Fruit fly (Drosophila melanogaster): ENCODE results near the gene CG18558.

CG18558 gene

DNA sequence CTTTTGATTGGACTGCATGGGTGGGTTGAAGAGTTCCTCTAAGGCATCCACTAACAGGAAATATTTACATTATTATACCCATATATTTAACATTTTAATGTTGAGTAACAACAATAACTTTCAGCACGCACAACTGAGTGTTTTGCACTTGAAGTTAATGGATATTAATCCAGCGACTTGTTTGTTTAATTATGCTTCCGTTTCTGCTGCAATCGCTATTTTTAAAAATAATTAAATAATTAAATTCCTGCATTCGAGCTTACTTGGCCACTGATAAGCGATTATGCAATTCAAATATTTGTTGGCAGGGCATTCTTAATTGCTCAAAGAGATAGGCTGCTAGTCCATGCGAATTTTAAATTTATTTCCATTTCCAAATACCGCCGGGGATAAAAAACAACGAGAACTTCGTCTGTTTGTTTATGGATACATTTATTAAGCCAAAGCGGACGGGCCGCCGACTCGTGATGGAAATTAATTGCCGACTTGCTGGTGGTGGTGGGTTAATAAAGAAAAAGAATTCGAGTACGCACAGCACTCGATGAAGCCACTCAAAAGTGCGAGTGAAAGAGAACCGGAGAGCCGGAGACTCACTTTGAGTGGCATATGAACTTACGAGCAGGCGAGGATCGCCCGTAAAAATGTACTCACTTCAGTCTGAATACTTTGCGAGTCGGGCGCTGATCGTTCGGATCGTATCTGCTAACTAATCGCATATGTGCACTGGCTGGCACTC, 17.7 kb upstream of the CG18558 start (continued):
- peak; percentile 43; the same call in 1 of the 3 replicates for TF ChIP-seq CG16813 (GFP tag; IDR thresholded peaks at IDR 0.05; ENCODE audit: partially characterized antibody)
- TF ChIP-seq CG17568 (GFP tag; optimal IDR thresholded peaks at IDR 0.05) = peak; percentile 22
- no peak for TF ChIP-seq pb (GFP tag; optimal IDR thresholded peaks at IDR 0.05)
- TF ChIP-seq pho (GFP tag; optimal IDR thresholded peaks at IDR 0.05) = peak; percentile 10
- TF ChIP-seq CG43689 (GFP tag; IDR thresholded peaks at IDR 0.05) = no peak
- peak; percentile 5 for TF ChIP-seq CG12219 (GFP tag; optimal IDR thresholded peaks at IDR 0.05)
- TF ChIP-seq gro (GFP tag; optimal IDR thresholded peaks at IDR 0.05) = peak; percentile 17
- TF ChIP-seq CG17361 (GFP tag; IDR thresholded peaks at IDR 0.05) = 0 out of 3 replicates have a peak, but pooled peaks have one; percentile 28
- no peak for TF ChIP-seq prd (optimal IDR thresholded peaks at IDR 0.05)
- 0 out of 3 replicates have a peak, but pooled peaks have one; percentile 3 for TF ChIP-seq prd (GFP tag; IDR thresholded peaks at IDR 0.05)
- TF ChIP-seq CG2712 (tag; optimal IDR thresholded peaks at IDR 0.05) = peak; percentile 28
- peak; percentile 76 for TF ChIP-seq Deaf1 (tag; optimal IDR thresholded peaks at IDR 0.05)
- peak; percentile 22 for TF ChIP-seq Fer1 (GFP tag; optimal IDR thresholded peaks at IDR 0.05)
- peak; percentile 2 for TF ChIP-seq HmgD (GFP tag; optimal IDR thresholded peaks at IDR 0.05)
- TF ChIP-seq HLH3B (GFP tag; IDR thresholded peaks at IDR 0.05) = 0 out of 2 replicates have a peak, but pooled peaks have one; percentile 6

DNA sequence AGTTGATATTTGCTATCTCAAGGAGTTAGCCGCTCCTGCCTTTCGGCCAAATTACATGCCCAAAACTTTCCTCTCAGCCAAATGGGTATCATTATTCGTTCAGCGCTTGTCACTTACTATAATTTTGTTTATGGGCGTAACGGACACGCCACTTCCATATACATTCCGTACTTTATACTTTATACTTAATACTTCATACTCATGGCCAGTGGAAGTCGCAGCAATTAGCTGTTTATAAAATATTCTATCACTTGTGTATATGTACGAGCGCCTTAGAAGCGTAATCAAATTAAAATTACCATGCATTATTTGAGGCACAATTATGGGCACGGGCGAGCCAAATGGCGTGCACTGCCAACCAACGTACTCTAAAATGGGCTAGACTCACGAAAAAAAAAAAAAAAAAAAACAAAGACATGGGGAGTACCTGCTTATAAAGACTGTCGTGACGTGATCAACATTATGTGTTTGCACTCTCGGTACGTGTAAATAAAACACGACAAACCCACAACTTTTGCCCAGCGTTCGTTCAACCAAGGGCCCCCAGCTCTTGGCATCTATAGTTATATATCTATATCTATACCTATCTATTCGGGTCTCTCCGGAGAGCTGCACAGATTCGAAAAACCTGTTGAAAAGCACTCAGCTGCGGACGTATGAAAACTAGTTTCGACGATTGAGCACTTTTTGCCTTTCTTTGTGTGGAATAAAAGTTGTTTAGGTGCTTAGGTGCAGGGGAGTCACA, 17.0 kb upstream of the CG18558 start:
- peak; percentile 36; the same call in 1 of the 4 replicates for TF ChIP-seq Dll (GFP tag; IDR thresholded peaks at IDR 0.05; ENCODE audit: partially characterized antibody)
- no peak for TF ChIP-seq CG9932 (GFP tag; IDR thresholded peaks at IDR 0.05)
- no peak for TF ChIP-seq fd96Cb (tag; optimal IDR thresholded peaks at IDR 0.05)
- peak; percentile 64 for TF ChIP-seq lab (GFP tag; optimal IDR thresholded peaks at IDR 0.05)
- TF ChIP-seq CG12659 (GFP tag; optimal IDR thresholded peaks at IDR 0.05) = no peak
- peak; percentile 45 for TF ChIP-seq CG12769 (tag; optimal IDR thresholded peaks at IDR 0.05)
- no peak for TF ChIP-seq dmrt11E (tag; optimal IDR thresholded peaks at IDR 0.05)
- peak; percentile 30 for TF ChIP-seq CG31365 (tag; optimal IDR thresholded peaks at IDR 0.05)
- TF ChIP-seq sob (GFP tag; IDR thresholded peaks at IDR 0.05) = peak; percentile 57
- TF ChIP-seq dm (GFP tag; optimal IDR thresholded peaks at IDR 0.05) = no peak
- peak; percentile 2 for TF ChIP-seq scrt (GFP tag; optimal IDR thresholded peaks at IDR 0.05)
- no peak for TF ChIP-seq hkb (optimal IDR thresholded peaks at IDR 0.05)
- peak; percentile 16; the same call in 1 of the 2 replicates for TF ChIP-seq hkb (GFP tag; IDR thresholded peaks at IDR 0.05)
- TF ChIP-seq jing (GFP tag; optimal IDR thresholded peaks at IDR 0.05) = no peak
- peak; percentile 29 for TF ChIP-seq gcm (GFP tag; optimal IDR thresholded peaks at IDR 0.05)
- TF ChIP-seq HmgZ (tag; optimal IDR thresholded peaks at IDR 0.05) = peak; percentile 21
- no peak for TF ChIP-seq pita (GFP tag; optimal IDR thresholded peaks at IDR 0.05)
- no peak for TF ChIP-seq CG16863 (GFP tag; optimal IDR thresholded peaks at IDR 0.05)
- peak; percentile 91; the same call in 3 of the 4 replicates for TF ChIP-seq chinmo (GFP tag; IDR thresholded peaks at IDR 0.05; ENCODE audit: partially characterized antibody)
- TF ChIP-seq HLHmδ (GFP tag; optimal IDR thresholded peaks at IDR 0.05) = peak; percentile 63
- TF ChIP-seq CG2889 (GFP tag; IDR thresholded peaks at IDR 0.05) = no peak
- no peak for TF ChIP-seq BtbVII (GFP tag; optimal IDR thresholded peaks at IDR 0.05)
- TF ChIP-seq CG17385 (GFP tag; optimal IDR thresholded peaks at IDR 0.05) = peak; percentile 7
- no peak for TF ChIP-seq ind (GFP tag; optimal IDR thresholded peaks at IDR 0.05)
- no peak for TF ChIP-seq CG2678 (tag; optimal IDR thresholded peaks at IDR 0.05)
- peak; percentile 43 for TF ChIP-seq CG4707 (GFP tag; optimal IDR thresholded peaks at IDR 0.05)
- no peak for TF ChIP-seq CG12104 (GFP tag; optimal IDR thresholded peaks at IDR 0.05)
- peak; percentile 15 for TF ChIP-seq CG33557 (GFP tag; optimal IDR thresholded peaks at IDR 0.05)
- no peak for TF ChIP-seq CG8388 (GFP tag; optimal IDR thresholded peaks at IDR 0.05)
- TF ChIP-seq bsh (GFP tag; optimal IDR thresholded peaks at IDR 0.05) = no peak
- TF ChIP-seq tx (GFP tag; optimal IDR thresholded peaks at IDR 0.05) = no peak
- peak; percentile 47 for TF ChIP-seq CG15601 (tag; optimal IDR thresholded peaks at IDR 0.05)
